Fruit fly (Drosophila melanogaster) whole organism, prepupa: Measurements from ENCODE around the gene CG5245.

Experiments
- CG16779 ChIP-seq: fragments of 200-800 bp; sonication (Bioruptor generic); optimal IDR thresholded peaks from 3 replicates; lab custom pipeline; 2017; ENCODE audit warnings: missing biosample characterization, mild to moderate bottlenecking, missing genetic modification characterization
- Eip93F ChIP-seq: fragments of 200-800 bp; sonication (Bioruptor generic); optimal IDR thresholded peaks from 2 replicates; lab custom pipeline; 2016; ENCODE audit warnings: missing biosample characterization, mild to moderate bottlenecking, missing genetic modification characterization

- no peak for TF ChIP-seq CG16779 (tag; lab: Kevin White, UChicago)
- no peak for TF ChIP-seq Eip93F (GFP tag; lab: Kevin White, UChicago)
Observed at dm6 chr3R:12411449-12411848, 17.9 kb upstream of the CG5245 start.
